Fruit fly (Drosophila melanogaster) whole organism, embryonic: ENCODE data around the gene CG3517.

ENCODE experiments used
- Asciz ChIP-seq: fragments of 200-800 bp; sonication (Bioruptor generic); optimal IDR thresholded peaks from 2 replicates; lab custom pipeline; 2017; ENCODE audit warnings: missing biosample characterization, mild to moderate bottlenecking, missing genetic modification characterization, missing genetic modification reagents
- Awh ChIP-seq: fragments of 200-800 bp; sonication (Bioruptor generic); IDR thresholded peaks from 2 replicates; pipeline ENCODE4, ENCODE4 v1.3.6; 2022; ENCODE audit warnings: missing biosample characterization, missing genetic modification characterization
- Bgb ChIP-seq: fragments of 200-800 bp; sonication (Bioruptor generic); IDR thresholded peaks from 2 replicates; pipeline ENCODE4 v1.3.6; 2022; ENCODE audit warnings: missing biosample characterization, missing genetic modification characterization; ENCODE audit not compliant: partially characterized antibody
- Bteb2 ChIP-seq: fragments of 200-800 bp; sonication (Bioruptor generic); optimal IDR thresholded peaks from 2 replicates; lab custom pipeline; 2016; ENCODE audit warnings: missing biosample characterization, missing genetic modification characterization
- CG10959 ChIP-seq: fragments of 200-800 bp; sonication (Bioruptor generic); IDR thresholded peaks from 2 replicates; pipeline ENCODE4 v1.3.6; 2022; ENCODE audit warnings: missing biosample characterization, missing genetic modification characterization
- CG11723 ChIP-seq: fragments of 200-800 bp; sonication (Bioruptor generic); optimal IDR thresholded peaks from 2 replicates; lab custom pipeline; 2017; ENCODE audit warnings: missing biosample characterization, mild to moderate bottlenecking, missing genetic modification characterization
- CG12391 ChIP-seq: fragments of 200-800 bp; sonication (Bioruptor generic); optimal IDR thresholded peaks from 3 replicates; lab custom pipeline; 2018; ENCODE audit warnings: missing biosample characterization, mild to moderate bottlenecking, missing genetic modification characterization, moderate library complexity
- CG17912 ChIP-seq: fragments of 200-800 bp; sonication (Bioruptor generic); optimal IDR thresholded peaks from 2 replicates; lab custom pipeline; 2018; ENCODE audit warnings: missing biosample characterization, mild to moderate bottlenecking, missing genetic modification characterization
- CG31224 ChIP-seq: fragments of 200-800 bp; sonication (Bioruptor generic); IDR thresholded peaks from 2 replicates; pipeline ENCODE4 v1.3.6; 2022; ENCODE audit warnings: missing biosample characterization, missing genetic modification characterization
- CG31365 ChIP-seq: fragments of 200-800 bp; sonication (Bioruptor generic); optimal IDR thresholded peaks from 2 replicates; lab custom pipeline; 2018; ENCODE audit warnings: missing biosample characterization, mild to moderate bottlenecking, missing genetic modification characterization
- CG32532 ChIP-seq: fragments of 200-800 bp; sonication (Bioruptor generic); IDR thresholded peaks from 2 replicates; pipeline ENCODE4 v1.3.6; 2022; ENCODE audit warnings: missing biosample characterization, missing genetic modification characterization
- CG33213 ChIP-seq: fragments of 200-800 bp; sonication (Bioruptor generic); optimal IDR thresholded peaks from 3 replicates; lab custom pipeline; 2016; ENCODE audit warnings: missing biosample characterization, missing genetic modification characterization
- CG3838 ChIP-seq: fragments of 200-800 bp; sonication (Bioruptor generic); optimal IDR thresholded peaks from 3 replicates; lab custom pipeline; 2016; ENCODE audit warnings: missing biosample characterization, missing genetic modification characterization
- CG3847 ChIP-seq: fragments of 200-800 bp; sonication (Bioruptor generic); IDR thresholded peaks from 2 replicates; pipeline ENCODE4 v1.3.6; 2022; ENCODE audit warnings: missing biosample characterization, missing genetic modification characterization
- CG4424 ChIP-seq: fragments of 200-800 bp; sonication (Bioruptor generic); optimal IDR thresholded peaks from 3 replicates; lab custom pipeline; 2016; ENCODE audit warnings: missing biosample characterization, missing genetic modification characterization
- CG4854 ChIP-seq: fragments of 200-800 bp; sonication (Bioruptor generic); optimal IDR thresholded peaks from 2 replicates; lab custom pipeline; 2016; ENCODE audit warnings: missing biosample characterization, missing genetic modification characterization, inconsistent platforms
- CG6254 ChIP-seq: fragments of 200-800 bp; sonication (Bioruptor generic); optimal IDR thresholded peaks from 3 replicates; lab custom pipeline; 2017; ENCODE audit warnings: mild to moderate bottlenecking, missing biosample characterization, missing genetic modification reagents, missing genetic modification characterization
- CG6654 ChIP-seq: fragments of 200-800 bp; sonication (Bioruptor generic); optimal IDR thresholded peaks from 2 replicates; lab custom pipeline; 2017; ENCODE audit warnings: missing biosample characterization, mild to moderate bottlenecking, missing genetic modification characterization
- CG6683 ChIP-seq: fragments of 200-800 bp; sonication (Bioruptor generic); optimal IDR thresholded peaks from 2 replicates; lab custom pipeline; 2017; ENCODE audit warnings: missing biosample characterization, mild to moderate bottlenecking, missing genetic modification characterization, missing genetic modification reagents
- CG6765 ChIP-seq: fragments of 200-800 bp; sonication (Bioruptor generic); optimal IDR thresholded peaks from 3 replicates; lab custom pipeline; 2017; ENCODE audit warnings: missing biosample characterization, mild to moderate bottlenecking, missing genetic modification characterization
- CG6791 ChIP-seq: fragments of 200-800 bp; sonication (Bioruptor generic); IDR thresholded peaks from 3 replicates; pipeline ENCODE4 v1.3.6; 2022; ENCODE audit warnings: missing biosample characterization, missing genetic modification characterization; ENCODE audit not compliant: partially characterized antibody
- CG7357 ChIP-seq: fragments of 200-800 bp; sonication (Bioruptor generic); IDR thresholded peaks from 3 replicates; pipeline ENCODE4 v1.3.6; 2022; ENCODE audit warnings: missing biosample characterization, missing genetic modification characterization
- Chrac-16 ChIP-seq: fragments of 200-800 bp; sonication (Bioruptor generic); optimal IDR thresholded peaks from 3 replicates; lab custom pipeline; 2016; ENCODE audit warnings: missing biosample characterization, missing genetic modification characterization
- E2f1 ChIP-seq: fragments of 200-800 bp; sonication (Bioruptor generic); IDR thresholded peaks from 2 replicates; pipeline ENCODE4 v1.3.6; 2022; ENCODE audit warnings: missing biosample characterization, missing genetic modification characterization
- HHEX ChIP-seq: fragments of 200-800 bp; sonication (Bioruptor generic); optimal IDR thresholded peaks from 3 replicates; lab custom pipeline; 2017; ENCODE audit warnings: missing biosample characterization, mild to moderate bottlenecking, missing genetic modification characterization, missing genetic modification reagents
- HLH4C ChIP-seq: fragments of 200-800 bp; sonication (Bioruptor generic); IDR thresholded peaks from 3 replicates; pipeline ENCODE4 v1.3.6; 2022; ENCODE audit warnings: missing biosample characterization, missing genetic modification characterization; ENCODE audit not compliant: partially characterized antibody
- Hey ChIP-seq: fragments of 200-800 bp; sonication (Bioruptor generic); optimal IDR thresholded peaks from 3 replicates; lab custom pipeline; 2018; ENCODE audit warnings: missing biosample characterization, mild to moderate bottlenecking, missing genetic modification characterization
- MBD-R2 ChIP-seq: fragments of 200-800 bp; sonication (Bioruptor generic); IDR thresholded peaks from 2 replicates; pipeline ENCODE4 v1.3.6; 2022; ENCODE audit warnings: missing biosample characterization, missing genetic modification characterization
- Myb ChIP-seq: fragments of 200-800 bp; sonication (Bioruptor generic); optimal IDR thresholded peaks from 2 replicates; lab custom pipeline; 2016; ENCODE audit warnings: missing biosample characterization, missing genetic modification characterization
- Ravus ChIP-seq: fragments of 200-800 bp; sonication (Bioruptor generic); IDR thresholded peaks from 2 replicates; pipeline ENCODE4 v1.3.6; 2022; ENCODE audit warnings: missing biosample characterization, missing genetic modification characterization
- amos ChIP-seq: fragments of 200-800 bp; sonication (Bioruptor generic); IDR thresholded peaks from 2 replicates; pipeline ENCODE4 v1.3.6; 2022; ENCODE audit warnings: missing biosample characterization, missing genetic modification characterization; ENCODE audit not compliant: partially characterized antibody
- ap ChIP-seq: fragments of 200-800 bp; sonication (Bioruptor generic); IDR thresholded peaks from 2 replicates; pipeline ENCODE4 v1.3.6; 2022; ENCODE audit warnings: missing biosample characterization, missing genetic modification characterization
- chm ChIP-seq: fragments of 200-800 bp; sonication (Bioruptor generic); IDR thresholded peaks from 2 replicates; pipeline ENCODE4 v1.3.6; 2022; ENCODE audit warnings: missing biosample characterization, missing genetic modification characterization
- crol ChIP-seq: fragments of 200-800 bp; sonication (Bioruptor generic); IDR thresholded peaks from 2 replicates; pipeline ENCODE4 v1.3.6; 2022; ENCODE audit warnings: missing biosample characterization, missing genetic modification characterization
- gsb ChIP-seq: fragments of 200-800 bp; sonication (Bioruptor generic); IDR thresholded peaks from 2 replicates; pipeline ENCODE4 v1.3.6; 2022; ENCODE audit warnings: missing biosample characterization, missing genetic modification characterization
- ken ChIP-seq: fragments of 200-800 bp; sonication (Bioruptor generic); IDR thresholded peaks from 3 replicates; pipeline ENCODE4 v1.3.6; 2022; ENCODE audit warnings: missing biosample characterization, missing genetic modification characterization
- mirr ChIP-seq: fragments of 200-800 bp; sonication (Bioruptor generic); optimal IDR thresholded peaks from 3 replicates; lab custom pipeline; 2018; ENCODE audit warnings: missing biosample characterization, mild to moderate bottlenecking, missing genetic modification characterization
- nmo ChIP-seq: fragments of 200-800 bp; sonication (Bioruptor generic); optimal IDR thresholded peaks from 2 replicates; lab custom pipeline; 2018; ENCODE audit warnings: missing biosample characterization, mild to moderate bottlenecking, missing genetic modification characterization, moderate library complexity
- p53 ChIP-seq: fragments of 200-800 bp; sonication (Bioruptor generic); optimal IDR thresholded peaks from 2 replicates; lab custom pipeline; 2016; ENCODE audit warnings: missing biosample characterization, missing genetic modification characterization
- pb ChIP-seq: fragments of 200-800 bp; sonication (Bioruptor generic); optimal IDR thresholded peaks from 3 replicates; lab custom pipeline; 2016; ENCODE audit warnings: missing biosample characterization, missing genetic modification characterization
- pho ChIP-seq: fragments of 200-800 bp; sonication (Bioruptor generic); optimal IDR thresholded peaks from 2 replicates; lab custom pipeline; 2016; ENCODE audit warnings: missing biosample characterization, missing genetic modification characterization
- pzg ChIP-seq: fragments of 200-800 bp; sonication (Bioruptor generic); optimal IDR thresholded peaks from 3 replicates; lab custom pipeline; 2018; ENCODE audit warnings: missing biosample characterization, mild to moderate bottlenecking, missing genetic modification characterization, moderate library complexity
- sc ChIP-seq, 3 experiments: fragments of >200 bp in 2 of 3; fragments of 200-800 bp in 1 of 3; sonication (Bioruptor generic) in 1 of 3; optimal IDR thresholded peaks; 2 replicates in 2 of 3; 3 replicates in 1 of 3; lab custom pipeline; 2017; ENCODE audit warnings: mild to moderate bottlenecking in 1 of 3, missing biosample characterization in 1 of 3, missing genetic modification characterization in 1 of 3, missing genetic modification reagents in 1 of 3
- sima ChIP-seq: fragments of 200-800 bp; sonication (Bioruptor generic); optimal IDR thresholded peaks from 2 replicates; lab custom pipeline; 2016; ENCODE audit warnings: missing biosample characterization, missing genetic modification characterization
- sisA ChIP-seq: fragments of 200-800 bp; sonication (Bioruptor generic); IDR thresholded peaks from 2 replicates; pipeline ENCODE4 v1.3.6; 2022; ENCODE audit warnings: missing biosample characterization, missing genetic modification characterization
- slbo ChIP-seq: fragments of 200-800 bp; sonication (Bioruptor generic); IDR thresholded peaks from 2 replicates; pipeline ENCODE4 v1.3.6; 2022; ENCODE audit warnings: missing biosample characterization, missing genetic modification characterization
- sr ChIP-seq: fragments of 200-800 bp; sonication (Bioruptor generic); IDR thresholded peaks from 3 replicates; pipeline ENCODE4 v1.3.6; 2022; ENCODE audit warnings: missing biosample characterization, missing genetic modification characterization
- stwl ChIP-seq: fragments of 200-800 bp; sonication (Bioruptor generic); optimal IDR thresholded peaks from 3 replicates; lab custom pipeline; 2018; ENCODE audit warnings: missing biosample characterization, mild to moderate bottlenecking, missing genetic modification characterization, moderate library complexity
- vnd ChIP-seq: fragments of 200-800 bp; sonication (Bioruptor generic); IDR thresholded peaks from 3 replicates; pipeline ENCODE4 v1.3.6; 2022; ENCODE audit warnings: missing biosample characterization, missing genetic modification characterization; ENCODE audit not compliant: partially characterized antibody
- zfh1 ChIP-seq: fragments of 200-800 bp; sonication (Bioruptor generic); IDR thresholded peaks from 3 replicates; pipeline ENCODE4 v1.3.6; 2022; ENCODE audit warnings: missing biosample characterization, missing genetic modification characterization

CG3517 gene

DNA sequence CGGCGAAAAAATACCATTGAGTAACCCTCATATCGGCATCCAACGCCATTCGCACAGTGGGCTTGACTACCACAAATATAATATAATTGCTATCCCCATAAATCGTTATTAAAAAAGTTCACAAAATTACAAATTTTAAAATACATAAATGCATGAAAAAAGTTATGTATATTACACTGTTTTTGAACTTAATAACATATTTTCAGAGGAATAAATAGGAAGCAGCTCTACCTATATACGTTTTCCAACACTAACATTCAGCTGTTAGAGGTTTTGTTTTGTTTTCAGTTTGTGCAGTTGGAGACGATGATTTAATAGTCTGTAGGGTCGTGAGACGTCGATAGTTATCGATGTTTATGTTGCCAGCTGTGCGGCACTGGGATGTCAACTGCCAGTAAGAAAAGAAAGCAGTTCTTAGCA, 21.9 kb downstream of the CG3517 start, which contains the start of the genes Ino80 and Aptx (continued):
- peak; percentile 97 for TF ChIP-seq Chrac-16 (GFP tag; lab: Kevin White, UChicago)
- peak; percentile 48 for TF ChIP-seq Hey (tag; lab: Kevin White, UChicago)
- peak; percentile 91 for TF ChIP-seq Awh (GFP tag; lab: Robert Waterston, UW)
- TF ChIP-seq CG4424 (GFP tag; lab: Kevin White, UChicago) = peak; percentile 93
- TF ChIP-seq Bgb (GFP tag; lab: Robert Waterston, UW) = peak; percentile 97
- peak; percentile 96 for TF ChIP-seq CG32532 (GFP tag; lab: Robert Waterston, UW)
- peak; percentile 96 for TF ChIP-seq CG12391 (tag; lab: Kevin White, UChicago)
- TF ChIP-seq sisA = peak; percentile 94
- peak; percentile 81 for TF ChIP-seq HHEX (GFP tag; lab: Kevin White, UChicago)
- peak; percentile 93 for TF ChIP-seq CG33213
- TF ChIP-seq CG6654 (GFP tag; lab: Kevin White, UChicago) = peak; percentile 73
- TF ChIP-seq pb (GFP tag; lab: Kevin White, UChicago) = peak; percentile 64
- TF ChIP-seq CG11723 (GFP tag; lab: Kevin White, UChicago) = no peak
- peak; percentile 85 for TF ChIP-seq chm
- TF ChIP-seq sima (GFP tag; lab: Kevin White, UChicago) = peak; percentile 75
- no peak for TF ChIP-seq CG17912 (GFP tag; lab: Kevin White, UChicago)
- peak; percentile 83 for TF ChIP-seq CG10959 (GFP tag; lab: Robert Waterston, UW)
- peak; percentile 91 for TF ChIP-seq ap (GFP tag; lab: Robert Waterston, UW)
- peak; percentile 87 for TF ChIP-seq CG3838
- peak; percentile 47; the same call in 1 of the 2 replicates for TF ChIP-seq crol
- peak; percentile 87 for TF ChIP-seq Myb (GFP tag; lab: Kevin White, UChicago)
- TF ChIP-seq CG7357 = peak; percentile 86
- peak; percentile 77 for TF ChIP-seq pzg (GFP tag; lab: Kevin White, UChicago)
- TF ChIP-seq nmo (GFP tag; lab: Kevin White, UChicago) = peak; percentile 97
- peak; percentile 73 for TF ChIP-seq CG6254 (GFP tag; lab: Kevin White, UChicago)
- TF ChIP-seq slbo = peak; percentile 98
- peak; percentile 97 for TF ChIP-seq pho (GFP tag; lab: Kevin White, UChicago)
- TF ChIP-seq Ravus (GFP tag; lab: Robert Waterston, UW) = peak; percentile 84
- peak; percentile 97 for TF ChIP-seq CG3847
- peak; percentile 80 for TF ChIP-seq Asciz
- TF ChIP-seq amos (GFP tag; lab: Robert Waterston, UW) = peak; percentile 97
- TF ChIP-seq CG6683 (GFP tag; lab: Kevin White, UChicago) = no peak
- no peak for TF ChIP-seq sc (optimal IDR thresholded peaks at IDR 0.05; lab: Kevin White, UChicago)
- TF ChIP-seq sc (GFP tag; optimal IDR thresholded peaks at IDR 0.05; lab: Kevin White, UChicago) = peak; percentile 82
- peak; percentile 95 for TF ChIP-seq zfh1 (GFP tag; lab: Robert Waterston, UW)
- TF ChIP-seq MBD-R2 (GFP tag; lab: Robert Waterston, UW) = peak; percentile 85
- peak; percentile 77 for TF ChIP-seq p53 (GFP tag; lab: Kevin White, UChicago)
- peak; percentile 95 for TF ChIP-seq CG6791 (GFP tag; lab: Robert Waterston, UW)
- TF ChIP-seq stwl = peak; percentile 97
- peak; percentile 64 for TF ChIP-seq mirr (GFP tag; lab: Kevin White, UChicago)
- TF ChIP-seq ken (GFP tag; lab: Robert Waterston, UW) = peak; percentile 93
- TF ChIP-seq HLH4C (GFP tag; lab: Robert Waterston, UW) = peak; percentile 88
- TF ChIP-seq gsb (GFP tag; lab: Robert Waterston, UW) = peak; percentile 68
- TF ChIP-seq CG6765 (GFP tag; lab: Kevin White, UChicago) = peak; percentile 74
- peak; percentile 91 for TF ChIP-seq CG31224
- TF ChIP-seq CG4854 (GFP tag; lab: Kevin White, UChicago) = peak; percentile 92
- peak; percentile 92 for TF ChIP-seq Bteb2
- TF ChIP-seq sr (GFP tag; lab: Robert Waterston, UW) = peak; percentile 49; the same call in 1 of the 3 replicates
- peak; percentile 93 for TF ChIP-seq E2f1
- TF ChIP-seq CG31365 (tag; lab: Kevin White, UChicago) = peak; percentile 38
- peak; percentile 93 for TF ChIP-seq vnd (GFP tag; lab: Robert Waterston, UW)
